Fruit fly (Drosophila melanogaster) whole organism, prepupa: Measurements from ENCODE around the gene form3.

Experiments used
- Blimp-1 ChIP-seq: fragments of 200-800 bp; sonication (Bioruptor generic); optimal IDR thresholded peaks from 3 replicates; lab custom pipeline; 2017; ENCODE audit warnings: missing biosample characterization, missing genetic modification characterization, mild to moderate bottlenecking, moderate library complexity, missing genetic modification reagents
- CG10669 ChIP-seq: fragments of 200-800 bp; sonication (Bioruptor generic); optimal IDR thresholded peaks from 3 replicates; lab custom pipeline; 2018; ENCODE audit warnings: missing biosample characterization, mild to moderate bottlenecking, missing genetic modification characterization, moderate library complexity
- CG11294 ChIP-seq: fragments of 200-800 bp; sonication (Bioruptor generic); IDR thresholded peaks from 2 replicates; pipeline ENCODE4 v1.3.6; 2022; ENCODE audit warnings: missing biosample characterization, missing genetic modification characterization
- CG1621 ChIP-seq: fragments of 200-800 bp; sonication (Bioruptor generic); optimal IDR thresholded peaks from 3 replicates; lab custom pipeline; 2018; ENCODE audit warnings: missing biosample characterization, mild to moderate bottlenecking, missing genetic modification characterization
- CG16779 ChIP-seq: fragments of 200-800 bp; sonication (Bioruptor generic); optimal IDR thresholded peaks from 3 replicates; lab custom pipeline; 2017; ENCODE audit warnings: missing biosample characterization, mild to moderate bottlenecking, missing genetic modification characterization
- CG3032 ChIP-seq: fragments of 200-800 bp; optimal IDR thresholded peaks from 2 replicates; lab custom pipeline; 2019; ENCODE audit warnings: missing biosample characterization, mild to moderate bottlenecking, missing genetic modification characterization, moderate library complexity
- CG32006 ChIP-seq: fragments of 200-800 bp; sonication (Bioruptor generic); optimal IDR thresholded peaks from 3 replicates; lab custom pipeline; 2017; ENCODE audit warnings: missing biosample characterization, mild to moderate bottlenecking, missing genetic modification characterization
- CG3919 ChIP-seq: fragments of 200-800 bp; sonication (Bioruptor generic); optimal IDR thresholded peaks from 3 replicates; lab custom pipeline; 2016; ENCODE audit warnings: missing biosample characterization, missing genetic modification characterization
- CG4318 ChIP-seq: fragments of 200-800 bp; sonication (Bioruptor generic); optimal IDR thresholded peaks from 3 replicates; lab custom pipeline; 2017; ENCODE audit warnings: missing biosample characterization, mild to moderate bottlenecking, missing genetic modification characterization
- CG6276 ChIP-seq: fragments of 200-800 bp; sonication (Bioruptor generic); optimal IDR thresholded peaks from 2 replicates; lab custom pipeline; 2017; ENCODE audit warnings: missing biosample characterization, mild to moderate bottlenecking, missing genetic modification characterization
- CG6792 ChIP-seq: fragments of 200-800 bp; sonication (Bioruptor generic); optimal IDR thresholded peaks from 3 replicates; lab custom pipeline; 2016; ENCODE audit warnings: missing biosample characterization, missing genetic modification characterization
- CG6808 ChIP-seq: fragments of 200-800 bp; sonication (Bioruptor generic); optimal IDR thresholded peaks from 3 replicates; lab custom pipeline; 2017; ENCODE audit warnings: missing biosample characterization, missing genetic modification characterization, mild to moderate bottlenecking, moderate library complexity, missing genetic modification reagents
- CG6854 ChIP-seq: fragments of 200-800 bp; sonication (Bioruptor generic); optimal IDR thresholded peaks from 2 replicates; lab custom pipeline; 2017; ENCODE audit warnings: missing biosample characterization, mild to moderate bottlenecking, missing genetic modification characterization
- CG7368 ChIP-seq: fragments of 200-800 bp; sonication (Bioruptor generic); optimal IDR thresholded peaks from 3 replicates; lab custom pipeline; 2016; ENCODE audit warnings: missing biosample characterization, missing genetic modification characterization
- CG8119 ChIP-seq: fragments of 200-800 bp; sonication (Bioruptor generic); IDR thresholded peaks from 3 replicates; pipeline ENCODE4 v1.3.6; 2022; ENCODE audit warnings: missing biosample characterization, missing genetic modification characterization
- CG8632 ChIP-seq: fragments of 200-800 bp; sonication (Bioruptor generic); optimal IDR thresholded peaks from 3 replicates; lab custom pipeline; 2016; ENCODE audit warnings: missing biosample characterization, missing genetic modification characterization
- CG9139 ChIP-seq: fragments of 200-800 bp; sonication (Bioruptor generic); optimal IDR thresholded peaks from 3 replicates; lab custom pipeline; 2017; ENCODE audit warnings: missing biosample characterization, mild to moderate bottlenecking, missing genetic modification characterization
- Eip78C ChIP-seq: fragments of 200-800 bp; sonication (Bioruptor generic); peaks from one replicate; lab custom pipeline; 2016; ENCODE audit warnings: missing biosample characterization, missing genetic modification characterization
- Eip93F ChIP-seq: fragments of 200-800 bp; sonication (Bioruptor generic); optimal IDR thresholded peaks from 2 replicates; lab custom pipeline; 2016; ENCODE audit warnings: missing biosample characterization, mild to moderate bottlenecking, missing genetic modification characterization
- Ets21C ChIP-seq: fragments of 200-800 bp; sonication (Bioruptor generic); optimal IDR thresholded peaks from 3 replicates; lab custom pipeline; 2016; ENCODE audit warnings: missing biosample characterization, missing genetic modification characterization
- Gug ChIP-seq: fragments of 200-800 bp; sonication (Bioruptor generic); IDR thresholded peaks from 2 replicates; pipeline ENCODE4 v1.3.6; 2022; ENCODE audit warnings: missing biosample characterization, missing genetic modification characterization
- Hr38 ChIP-seq: sonication (Bioruptor generic); optimal IDR thresholded peaks from 2 replicates; lab custom pipeline; 2016; ENCODE audit warnings: missing biosample characterization, missing genetic modification characterization
- Hr39 ChIP-seq: fragments of 200-800 bp; sonication (Bioruptor generic); optimal IDR thresholded peaks from 2 replicates; lab custom pipeline; 2016; ENCODE audit warnings: missing biosample characterization, missing genetic modification characterization
- Lpt ChIP-seq: fragments of 200-800 bp; sonication (Bioruptor generic); optimal IDR thresholded peaks from 3 replicates; lab custom pipeline; 2016; ENCODE audit warnings: missing biosample characterization, missing genetic modification characterization
- Met ChIP-seq: fragments of 200-800 bp; sonication (Bioruptor generic); optimal IDR thresholded peaks from 3 replicates; lab custom pipeline; 2016; ENCODE audit warnings: missing biosample characterization, missing genetic modification characterization
- OdsH ChIP-seq: fragments of 200-800 bp; sonication (Bioruptor generic); optimal IDR thresholded peaks from 3 replicates; lab custom pipeline; 2016; ENCODE audit warnings: missing biosample characterization, missing genetic modification characterization
- Smox ChIP-seq: fragments of 200-800 bp; sonication (Bioruptor generic); optimal IDR thresholded peaks from 3 replicates; lab custom pipeline; 2016; ENCODE audit warnings: missing biosample characterization, missing genetic modification characterization
- Sox102F ChIP-seq: fragments of 200-800 bp; sonication (Bioruptor generic); optimal IDR thresholded peaks from 2 replicates; lab custom pipeline; 2016; ENCODE audit warnings: missing biosample characterization, mild to moderate bottlenecking, missing genetic modification characterization
- Sox14 ChIP-seq: fragments of 200-800 bp; sonication (Bioruptor generic); optimal IDR thresholded peaks from 3 replicates; lab custom pipeline; 2016; ENCODE audit warnings: missing biosample characterization, missing genetic modification characterization
- Sox15 ChIP-seq: fragments of 200-800 bp; sonication (Bioruptor generic); optimal IDR thresholded peaks from 3 replicates; lab custom pipeline; 2016; ENCODE audit warnings: missing biosample characterization, missing genetic modification characterization
- achi ChIP-seq: fragments of 200-800 bp; sonication (Bioruptor generic); optimal IDR thresholded peaks from 3 replicates; lab custom pipeline; 2016; ENCODE audit warnings: missing biosample characterization, missing genetic modification characterization
- dsx ChIP-seq: fragments of 200-800 bp; optimal IDR thresholded peaks from 3 replicates; lab custom pipeline; 2019; ENCODE audit warnings: missing biosample characterization, mild to moderate bottlenecking, missing genetic modification characterization, moderate library complexity; ENCODE audit not compliant: poor library complexity, severe bottlenecking
- eg ChIP-seq: fragments of 200-800 bp; sonication (Bioruptor generic); IDR thresholded peaks from 3 replicates; pipeline ENCODE4 v1.3.6; 2022; ENCODE audit warnings: missing biosample characterization, missing genetic modification characterization
- esn ChIP-seq: fragments of 200-800 bp; sonication (Bioruptor generic); optimal IDR thresholded peaks from 2 replicates; lab custom pipeline; 2016; ENCODE audit warnings: missing biosample characterization, mild to moderate bottlenecking, missing genetic modification characterization, moderate library complexity
- fd59A ChIP-seq: fragments of 200-800 bp; sonication (Bioruptor generic); optimal IDR thresholded peaks from 2 replicates; lab custom pipeline; 2017; ENCODE audit warnings: missing biosample characterization, mild to moderate bottlenecking, missing genetic modification characterization, missing genetic modification reagents
- fd85E ChIP-seq: fragments of 200-800 bp; sonication (Bioruptor generic); optimal IDR thresholded peaks from 3 replicates; lab custom pipeline; 2016; ENCODE audit warnings: missing biosample characterization, missing genetic modification characterization
- lz ChIP-seq: fragments of 200-800 bp; sonication (Bioruptor generic); optimal IDR thresholded peaks from 3 replicates; lab custom pipeline; 2016; ENCODE audit warnings: missing biosample characterization, missing genetic modification characterization
- salr ChIP-seq, 2 experiments: fragments of 200-800 bp; sonication (Bioruptor generic); optimal IDR thresholded peaks; 3 replicates each; lab custom pipeline; 2016 to 2018; ENCODE audit warnings: missing biosample characterization in 2 of 2, missing genetic modification characterization in 2 of 2, mild to moderate bottlenecking in 1 of 2
- spab ChIP-seq: fragments of 200-800 bp; sonication (Bioruptor generic); optimal IDR thresholded peaks from 2 replicates; lab custom pipeline; 2017; ENCODE audit warnings: missing biosample characterization, mild to moderate bottlenecking, missing genetic modification characterization, missing genetic modification reagents
- svp ChIP-seq: fragments of 200-800 bp; sonication (Bioruptor generic); peaks from one replicate; lab custom pipeline; 2016; ENCODE audit warnings: missing biosample characterization, missing genetic modification characterization
- topi ChIP-seq: fragments of 200-800 bp; sonication (Bioruptor generic); optimal IDR thresholded peaks from 3 replicates; lab custom pipeline; 2016; ENCODE audit warnings: missing biosample characterization, missing genetic modification characterization
- vri ChIP-seq: fragments of 200-800 bp; sonication (Bioruptor generic); optimal IDR thresholded peaks from 3 replicates; lab custom pipeline; 2016; ENCODE audit warnings: missing biosample characterization, mild to moderate bottlenecking, missing genetic modification characterization

form3 gene

dm6 chr3L:7087347-7087746, 7.3 kb upstream of the form3 start (continued):
- TF ChIP-seq CG9139 (peak; percentile 16), dsx (GFP tag; lab: Kevin White, UChicago) (no peak), CG6276 (GFP tag; lab: Kevin White, UChicago) (no peak), Blimp-1 (GFP tag; lab: Kevin White, UChicago) (no peak), eg (GFP tag; lab: Robert Waterston, UW) (no peak), Sox15 (GFP tag; lab: Kevin White, UChicago) (no peak), CG4318 (GFP tag; lab: Kevin White, UChicago) (no peak), esn (GFP tag; lab: Kevin White, UChicago) (no peak), fd59A (peak; percentile 14), Gug (GFP tag; lab: Robert Waterston, UW) (no peak), CG3919 (peak; percentile 27), CG7368 (GFP tag; lab: Kevin White, UChicago) (peak; percentile 29), CG6854 (GFP tag; lab: Kevin White, UChicago) (no peak), vri (no peak), Hr39 (GFP tag; lab: Kevin White, UChicago) (no peak), Eip78C (GFP tag; lab: Kevin White, UChicago) (peak; percentile 78), Ets21C (GFP tag; lab: Kevin White, UChicago) (no peak), CG6792 (GFP tag; lab: Kevin White, UChicago) (no peak), achi (no peak), CG10669 (GFP tag; lab: Kevin White, UChicago) (peak; percentile 44), Smox (no peak), svp (GFP tag; lab: Kevin White, UChicago) (no peak), OdsH (GFP tag; lab: Kevin White, UChicago) (peak; percentile 1), CG6808 (peak; percentile 53), CG11294 (GFP tag; lab: Robert Waterston, UW) (no peak), Met (GFP tag; lab: Kevin White, UChicago) (no peak), topi (no peak), CG16779 (tag; lab: Kevin White, UChicago) (no peak), CG8632 (no peak), Sox14 (no peak), fd85E (no peak), Hr38 (GFP tag; lab: Kevin White, UChicago) (no peak), CG32006 (GFP tag; lab: Kevin White, UChicago) (peak; percentile 3)

- TF ChIP-seq achi (no peak), Sox102F (no peak), fd85E (no peak), Sox15 (GFP tag; lab: Kevin White, UChicago) (no peak), CG4318 (GFP tag; lab: Kevin White, UChicago) (no peak), CG6854 (GFP tag; lab: Kevin White, UChicago) (no peak), CG3032 (no peak), CG32006 (GFP tag; lab: Kevin White, UChicago) (no peak), lz (GFP tag; lab: Kevin White, UChicago) (no peak), Gug (GFP tag; lab: Robert Waterston, UW) (no peak), salr (GFP tag; optimal IDR thresholded peaks at IDR 0.05; lab: Kevin White, UChicago) (no peak), svp (GFP tag; lab: Kevin White, UChicago) (no peak), spab (GFP tag; lab: Kevin White, UChicago) (no peak), Met (GFP tag; lab: Kevin White, UChicago) (no peak), Lpt (GFP tag; lab: Kevin White, UChicago) (no peak), Eip93F (GFP tag; lab: Kevin White, UChicago) (no peak), CG1621 (no peak), Eip78C (GFP tag; lab: Kevin White, UChicago) (no peak), CG8119 (GFP tag; lab: Robert Waterston, UW) (no peak)
Observed at dm6 chr3L:7088687-7089086, 5.9 kb upstream of the form3 start, which contains the start of gene Cpr65Eb. Gene Cpr65Eb, minus strand, starts transcription at chr3L:7088787.
